Fruit fly (Drosophila melanogaster): ENCODE data around the gene CG13806.
A peak's percentile ranks its signal among the peaks of the same experiment; 100 is the strongest.

Gene CG13806

dm6 chr3L:2257412-2257862 lies 8.8 kb upstream of the CG13806 start, which contains the start of the genes CG1275 and Elp5 (continued):
- peak; percentile 98 for TF ChIP-seq Fer2 (tag; optimal IDR thresholded peaks at IDR 0.05)
- TF ChIP-seq CG17361 (GFP tag; IDR thresholded peaks at IDR 0.05) = peak; percentile 99
- peak; percentile 81 for TF ChIP-seq Deaf1 (tag; optimal IDR thresholded peaks at IDR 0.05)
- peak; percentile 95 for TF ChIP-seq CG14710 (tag; optimal IDR thresholded peaks at IDR 0.05)
- TF ChIP-seq gce (GFP tag; IDR thresholded peaks at IDR 0.05) = peak; percentile 99
- TF ChIP-seq rib (GFP tag; IDR thresholded peaks at IDR 0.05) = peak; percentile 99
- TF ChIP-seq run (tag; optimal IDR thresholded peaks at IDR 0.05) = peak; percentile 95
- peak; percentile 64 for TF ChIP-seq Dp (GFP tag; optimal IDR thresholded peaks at IDR 0.05)
- TF ChIP-seq CG2202 (tag; optimal IDR thresholded peaks at IDR 0.05) = peak; percentile 96
- TF ChIP-seq CG17359 (tag; optimal IDR thresholded peaks at IDR 0.05) = peak; percentile 99
- TF ChIP-seq HLH54F (GFP tag; optimal IDR thresholded peaks at IDR 0.05) = peak; percentile 97
- TF ChIP-seq ato (GFP tag; IDR thresholded peaks at IDR 0.05; ENCODE audit: partially characterized antibody) = 0 out of 2 replicates have a peak, but pooled peaks have one; percentile 6
- TF ChIP-seq CG11456 (GFP tag; IDR thresholded peaks at IDR 0.05) = peak; percentile 100
- TF ChIP-seq Tbp (GFP tag; optimal IDR thresholded peaks at IDR 0.05) = no peak
- peak; percentile 88 for TF ChIP-seq CG31388 (GFP tag; optimal IDR thresholded peaks at IDR 0.05)
- TF ChIP-seq CG18262 (tag; optimal IDR thresholded peaks at IDR 0.05) = peak; percentile 98
- peak; percentile 99 for TF ChIP-seq CG17612 (GFP tag; IDR thresholded peaks at IDR 0.05)
- TF ChIP-seq Drgx (GFP tag; IDR thresholded peaks at IDR 0.05) = peak; percentile 100
- peak; percentile 98 for TF ChIP-seq CG15269 (tag; optimal IDR thresholded peaks at IDR 0.05)
- no peak for TF ChIP-seq bbx (GFP tag; IDR thresholded peaks at IDR 0.05; ENCODE audit: partially characterized antibody)
- no peak for TF ChIP-seq mld (GFP tag; IDR thresholded peaks at IDR 0.05; ENCODE audit: partially characterized antibody)
- peak; percentile 87 for TF ChIP-seq Neu2 (GFP tag; optimal IDR thresholded peaks at IDR 0.05; ENCODE audit: borderline replicate concordance)
- peak; percentile 99 for TF ChIP-seq CG6175 (GFP tag; IDR thresholded peaks at IDR 0.05)
- TF ChIP-seq CG6689 (GFP tag; IDR thresholded peaks at IDR 0.05) = peak; percentile 99
- peak; percentile 96 for TF ChIP-seq CG11504 (tag; optimal IDR thresholded peaks at IDR 0.05)
- peak; percentile 96 for TF ChIP-seq CG9609 (GFP tag; optimal IDR thresholded peaks at IDR 0.05)
- TF ChIP-seq CG13424 (tag; optimal IDR thresholded peaks at IDR 0.05) = peak; percentile 99
- peak; percentile 99 for TF ChIP-seq croc (GFP tag; conservative IDR thresholded peaks at IDR 0.05)
- TF ChIP-seq Hr78 (GFP tag; optimal IDR thresholded peaks at IDR 0.05) = peak in 1 of 2 experiments; percentile 89
- TF ChIP-seq CG10959 (GFP tag; IDR thresholded peaks at IDR 0.05) = peak; percentile 99
- peak; percentile 99 for TF ChIP-seq Optix (GFP tag; IDR thresholded peaks at IDR 0.05)
- peak; percentile 92 for TF ChIP-seq CG9437 (GFP tag; optimal IDR thresholded peaks at IDR 0.05)
- TF ChIP-seq crol (GFP tag; IDR thresholded peaks at IDR 0.05) = peak; percentile 84
- TF ChIP-seq pros (GFP tag; optimal IDR thresholded peaks at IDR 0.05) = peak; percentile 40
- no peak for TF ChIP-seq prd (optimal IDR thresholded peaks at IDR 0.05)
- TF ChIP-seq prd (GFP tag; IDR thresholded peaks at IDR 0.05) = peak; percentile 100
- TF ChIP-seq Chrac-16 (GFP tag; optimal IDR thresholded peaks at IDR 0.05) = peak; percentile 98
- peak; percentile 92 for TF ChIP-seq CG10267 (tag; optimal IDR thresholded peaks at IDR 0.05)
- peak; percentile 98 for TF ChIP-seq az2 (GFP tag; optimal IDR thresholded peaks at IDR 0.05)
- TF ChIP-seq tup (GFP tag; optimal IDR thresholded peaks at IDR 0.05) = peak; percentile 96
- peak; percentile 85 for TF ChIP-seq CG30020 (tag; optimal IDR thresholded peaks at IDR 0.05)
- TF ChIP-seq CG17186 (GFP tag; optimal IDR thresholded peaks at IDR 0.05) = peak; percentile 82
- peak; percentile 86 for TF ChIP-seq z (GFP tag; IDR thresholded peaks at IDR 0.05)
- TF ChIP-seq vvl (GFP tag; IDR thresholded peaks at IDR 0.05) = peak; percentile 100
- peak; percentile 97 for TF ChIP-seq CG13624 (GFP tag; optimal IDR thresholded peaks at IDR 0.05)
- peak; percentile 95 for TF ChIP-seq Usf (GFP tag; optimal IDR thresholded peaks at IDR 0.05)
- TF ChIP-seq CG14014 (GFP tag; IDR thresholded peaks at IDR 0.05) = peak; percentile 100
- peak; percentile 90 for TF ChIP-seq D19A (tag; optimal IDR thresholded peaks at IDR 0.05)
- TF ChIP-seq CG1529 (GFP tag; optimal IDR thresholded peaks at IDR 0.05) = peak; percentile 97
- peak; percentile 100 for TF ChIP-seq ci (GFP tag; IDR thresholded peaks at IDR 0.05)
- peak; percentile 100 for TF ChIP-seq HLH3B (GFP tag; IDR thresholded peaks at IDR 0.05)

Data from whole organism, embryonic.